Worm (Caenorhabditis elegans): ENCODE results near the gene srw-6.

srw-6 gene

ce11 chrV:3771437-3772256, 36.8 kb upstream of the srw-6 start, which contains the start of the genes R08E5.1 and rips-1:
Gene R08E5.1 (minus strand): TSS chrV:3771518.
Gene rips-1 (plus strand): TSS chrV:3772021.
- TF ChIP-seq drap-1 (GFP tag; optimal IDR thresholded peaks at IDR 0.05) (no peak), lsy-2 (tag; optimal IDR thresholded peaks at IDR 0.05) (no peak), mep-1 (tag; optimal IDR thresholded peaks at IDR 0.05) (no peak), mls-2 (tag; optimal IDR thresholded peaks at IDR 0.05) (no peak), cnd-1 (tag; optimal IDR thresholded peaks at IDR 0.05) (no peak), hlh-1 (tag; optimal IDR thresholded peaks at IDR 0.05) (no peak), ceh-39 (tag; optimal IDR thresholded peaks at IDR 0.05) (no peak), unc-120 (tag; optimal IDR thresholded peaks at IDR 0.05; ENCODE audit: poor library complexity, severe bottlenecking) (no peak), lin-13 (tag; optimal IDR thresholded peaks at IDR 0.05) (no peak), ztf-11 (tag; optimal IDR thresholded peaks at IDR 0.05) (no peak)

DNA sequence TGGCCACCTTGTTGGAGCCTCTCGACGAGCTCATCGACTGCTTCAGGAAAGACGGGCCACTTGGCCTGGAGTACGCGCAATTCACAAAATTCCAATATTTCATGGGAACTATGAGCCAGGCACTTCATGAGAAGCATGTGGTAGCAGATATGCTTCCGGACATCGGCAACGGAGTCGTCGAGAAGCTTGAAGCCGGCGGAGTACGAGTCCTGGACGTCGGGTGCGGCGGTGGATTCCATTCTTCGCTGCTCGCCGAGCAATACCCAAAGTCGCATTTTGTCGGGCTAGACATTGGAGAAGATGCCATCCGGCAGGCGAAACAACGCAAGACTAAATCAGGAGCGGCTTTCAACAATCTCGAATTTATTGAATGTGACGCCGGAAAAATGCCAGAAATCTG, 34.8 kb upstream of the srw-6 start:
- TF ChIP-seq mls-2 (tag; optimal IDR thresholded peaks at IDR 0.05) (no peak), M03D4.4 (tag; optimal IDR thresholded peaks at IDR 0.05) (no peak), nhr-2 (tag; optimal IDR thresholded peaks at IDR 0.05) (no peak), snpc-4 (tag; optimal IDR thresholded peaks at IDR 0.05) (no peak), unc-62 (GFP tag; optimal IDR thresholded peaks at IDR 0.05) (no peak), elt-1 (tag; optimal IDR thresholded peaks at IDR 0.05; ENCODE audit: borderline replicate concordance, insufficient read depth) (no peak)

DNA sequence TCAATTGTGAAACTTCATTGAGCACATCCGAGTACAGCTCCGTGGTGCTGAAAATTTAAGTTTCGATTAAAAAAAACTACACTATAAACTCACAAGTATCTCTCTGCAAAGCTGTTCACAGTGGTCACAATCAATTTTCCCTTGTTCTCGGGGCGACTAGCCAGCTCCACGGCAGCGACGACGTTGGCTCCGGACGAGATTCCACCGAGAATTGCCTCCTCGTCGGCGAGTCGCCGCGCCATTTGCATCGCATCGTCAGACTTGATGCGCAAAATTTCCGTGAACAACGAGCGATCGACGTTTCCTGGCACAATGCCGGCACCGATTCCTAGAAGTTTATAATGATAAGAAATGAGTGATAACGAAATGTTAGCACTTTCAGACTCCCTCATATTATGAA, 33.8 kb upstream of the srw-6 start:
- no peak for TF ChIP-seq elt-3 (tag; optimal IDR thresholded peaks at IDR 0.05)
- no peak for TF ChIP-seq zip-8 (tag; optimal IDR thresholded peaks at IDR 0.05)
- TF ChIP-seq nhr-76 (tag; optimal IDR thresholded peaks at IDR 0.05) = no peak
- TF ChIP-seq ham-2 (GFP tag; optimal IDR thresholded peaks at IDR 0.05) = no peak
- no peak for TF ChIP-seq ceh-39 (tag; optimal IDR thresholded peaks at IDR 0.05)

DNA sequence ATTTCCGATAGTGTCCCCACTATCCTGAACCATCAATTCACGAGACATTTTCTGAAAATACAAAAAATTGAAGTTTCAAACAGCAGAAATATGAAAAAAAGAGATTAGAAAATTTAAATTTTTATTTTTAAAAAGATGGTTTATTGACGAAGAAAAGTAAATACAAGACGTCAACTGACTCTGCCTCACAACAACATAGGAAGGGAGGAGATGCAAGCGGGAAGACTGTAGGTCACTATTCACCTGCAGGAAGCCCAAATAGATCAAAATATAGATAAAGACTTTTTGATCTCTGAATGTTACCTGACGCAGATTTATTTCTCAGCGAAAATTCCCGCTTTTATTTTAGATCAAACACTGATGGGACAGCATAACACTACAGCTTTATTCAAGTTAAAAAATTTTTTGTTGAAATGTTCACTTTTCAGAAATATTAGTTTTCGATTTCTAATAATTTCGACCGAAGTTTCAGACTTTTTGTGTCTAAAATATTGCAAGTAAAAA, 32.3 kb upstream of the srw-6 start, which contains the start of gene cysl-3:
TSS of gene cysl-3 (minus strand) at position 51 of the 504 bp plus-strand sequence.
- TF ChIP-seq unc-120 (tag; optimal IDR thresholded peaks at IDR 0.05; ENCODE audit: poor library complexity, severe bottlenecking) (no peak), ceh-43 (GFP tag; optimal IDR thresholded peaks at IDR 0.05) (no peak), unc-62 (GFP tag; optimal IDR thresholded peaks at IDR 0.05) (no peak), mep-1 (tag; optimal IDR thresholded peaks at IDR 0.05) (no peak), bed-3 (GFP tag; optimal IDR thresholded peaks at IDR 0.05) (no peak), ham-2 (GFP tag; optimal IDR thresholded peaks at IDR 0.05) (no peak), hlh-1 (tag; optimal IDR thresholded peaks at IDR 0.05) (no peak), drap-1 (GFP tag; optimal IDR thresholded peaks at IDR 0.05) (no peak), tbx-8 (GFP tag; optimal IDR thresholded peaks at IDR 0.05) (no peak), mls-2 (tag; optimal IDR thresholded peaks at IDR 0.05) (no peak), mab-5 (tag; optimal IDR thresholded peaks at IDR 0.05) (no peak), sem-2 (GFP tag; optimal IDR thresholded peaks at IDR 0.05) (no peak), elt-3 (tag; optimal IDR thresholded peaks at IDR 0.05) (no peak)

- TF ChIP-seq nhr-28 (tag; optimal IDR thresholded peaks at IDR 0.05) = no peak
- no peak for TF ChIP-seq ceh-83 (GFP tag; optimal IDR thresholded peaks at IDR 0.05)
- no peak for TF ChIP-seq unc-62 (GFP tag; optimal IDR thresholded peaks at IDR 0.05)
- TF ChIP-seq sptf-1 (tag; optimal IDR thresholded peaks at IDR 0.05) = no peak
- no peak for TF ChIP-seq nhr-76 (tag; optimal IDR thresholded peaks at IDR 0.05)
- TF ChIP-seq bed-3 (GFP tag; optimal IDR thresholded peaks at IDR 0.05) = no peak
- TF ChIP-seq elt-3 (tag; optimal IDR thresholded peaks at IDR 0.05) = no peak
- no peak for TF ChIP-seq elt-1 (tag; optimal IDR thresholded peaks at IDR 0.05; ENCODE audit: borderline replicate concordance, insufficient read depth)
- no peak for TF ChIP-seq lin-32 (GFP tag; optimal IDR thresholded peaks at IDR 0.05)
- TF ChIP-seq hlh-1 (tag; optimal IDR thresholded peaks at IDR 0.05) = no peak
- TF ChIP-seq cnd-1 (tag; optimal IDR thresholded peaks at IDR 0.05) = no peak
- TF ChIP-seq mab-5 (tag; optimal IDR thresholded peaks at IDR 0.05) = no peak
- TF ChIP-seq unc-39 (tag; optimal IDR thresholded peaks at IDR 0.05) = no peak
- no peak for TF ChIP-seq lin-13 (tag; optimal IDR thresholded peaks at IDR 0.05)
These were observed 31.5 kb upstream of the srw-6 start for ce11 chrV:3776946-3777345.
